Fruit fly (Drosophila melanogaster): ENCODE data around the gene CG13461.

CG13461 gene

DNA sequence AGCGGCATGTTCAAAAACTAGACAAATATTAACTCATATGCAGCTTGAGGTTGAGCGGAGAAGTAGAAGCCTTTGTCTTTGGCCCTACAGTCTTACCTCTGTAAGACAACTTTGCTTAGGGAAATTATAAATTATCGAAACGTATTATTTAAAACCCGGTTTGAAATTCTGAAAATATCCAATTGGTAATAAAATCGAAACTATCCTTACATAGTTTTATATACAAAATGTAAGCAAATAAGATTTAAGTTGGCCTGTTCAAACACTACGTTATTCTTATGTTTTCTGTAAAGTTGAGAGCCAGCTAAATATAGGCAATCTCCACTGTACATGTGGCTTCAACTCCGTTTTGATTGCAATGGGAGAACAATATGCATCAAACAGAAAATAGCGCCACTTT, 39.0 kb downstream of the CG13461 start (continued):
- TF ChIP-seq pdm3 (GFP tag; optimal IDR thresholded peaks at IDR 0.05) (peak; percentile 39), salr (GFP tag; optimal IDR thresholded peaks at IDR 0.05) (peak in 1 of 2 experiments; percentile 31), CG8319 (GFP tag; optimal IDR thresholded peaks at IDR 0.05) (no peak), Eip78C (GFP tag) (peak; percentile 75), CG10669 (GFP tag; optimal IDR thresholded peaks at IDR 0.05) (peak; percentile 61), CG6163 (GFP tag; IDR thresholded peaks at IDR 0.05) (no peak), CG15336 (GFP tag; IDR thresholded peaks at IDR 0.05) (peak; percentile 26; the same call in 1 of the 2 replicates), CG11902 (GFP tag; optimal IDR thresholded peaks at IDR 0.05) (no peak), Eip93F (GFP tag; optimal IDR thresholded peaks at IDR 0.05) (no peak), CG34406 (GFP tag; optimal IDR thresholded peaks at IDR 0.05) (peak; percentile 8), CG31627 (GFP tag; optimal IDR thresholded peaks at IDR 0.05) (no peak), CG3032 (tag; optimal IDR thresholded peaks at IDR 0.05) (peak; percentile 64), dac (GFP tag; optimal IDR thresholded peaks at IDR 0.05) (no peak), CG7368 (GFP tag; optimal IDR thresholded peaks at IDR 0.05) (peak; percentile 6), Ets21C (GFP tag; optimal IDR thresholded peaks at IDR 0.05) (no peak), Gug (GFP tag; IDR thresholded peaks at IDR 0.05) (no peak), Hr4 (GFP tag; optimal IDR thresholded peaks at IDR 0.05) (peak; percentile 41), achi (GFP tag; optimal IDR thresholded peaks at IDR 0.05) (peak; percentile 42), Blimp-1 (GFP tag; optimal IDR thresholded peaks at IDR 0.05) (no peak), spab (GFP tag; optimal IDR thresholded peaks at IDR 0.05) (peak; percentile 24)

DNA sequence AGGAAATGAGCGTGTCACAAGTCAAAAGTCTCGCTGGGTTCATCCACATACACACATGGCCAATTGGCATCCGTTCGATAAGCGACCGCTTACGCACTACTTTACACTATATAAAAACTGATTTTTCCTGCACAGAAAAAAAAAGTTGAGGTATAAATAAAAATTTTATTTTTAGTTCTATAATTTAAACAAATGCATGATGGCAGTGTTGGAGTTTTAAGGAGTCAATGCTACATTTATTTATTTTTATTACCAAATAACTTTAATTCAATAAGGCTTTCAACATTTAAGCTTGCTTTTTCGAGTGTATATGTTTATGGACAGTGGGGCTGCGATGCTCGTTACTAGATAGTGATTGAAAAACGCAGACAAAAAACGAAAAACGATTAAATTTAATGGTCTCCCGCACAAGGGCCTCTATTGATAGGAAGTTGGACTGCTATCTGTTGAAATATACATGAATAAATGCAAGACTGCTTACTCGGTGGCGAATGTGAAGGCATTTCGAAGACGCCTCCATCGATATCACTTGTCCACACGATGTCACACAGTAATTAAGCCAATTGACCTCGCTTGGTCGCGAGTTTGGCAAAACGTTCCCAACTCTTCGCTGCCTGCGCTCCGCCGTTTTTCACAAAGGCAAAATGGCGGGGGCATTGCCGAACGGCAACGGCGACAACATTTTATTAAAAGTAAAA, 40.5 kb downstream of the CG13461 start:
- TF ChIP-seq eg (GFP tag; IDR thresholded peaks at IDR 0.05) (peak; percentile 85), CG16779 (tag; optimal IDR thresholded peaks at IDR 0.05) (peak; percentile 64), CG7368 (GFP tag; optimal IDR thresholded peaks at IDR 0.05) (peak; percentile 51), vri (GFP tag; optimal IDR thresholded peaks at IDR 0.05) (no peak), salr (GFP tag; optimal IDR thresholded peaks at IDR 0.05) (peak; percentile 44 to 72), CG11294 (GFP tag; IDR thresholded peaks at IDR 0.05) (peak; percentile 44; the same call in 1 of the 2 replicates), Blimp-1 (GFP tag; optimal IDR thresholded peaks at IDR 0.05) (no peak), CG34406 (GFP tag; optimal IDR thresholded peaks at IDR 0.05) (peak; percentile 76), CG32006 (GFP tag; optimal IDR thresholded peaks at IDR 0.05) (peak; percentile 83), Hr4 (GFP tag; optimal IDR thresholded peaks at IDR 0.05) (peak; percentile 86), CG6808 (GFP tag; optimal IDR thresholded peaks at IDR 0.05) (peak; percentile 76), CG3032 (tag; optimal IDR thresholded peaks at IDR 0.05) (peak; percentile 82), fd59A (GFP tag; optimal IDR thresholded peaks at IDR 0.05) (peak; percentile 54), dac (GFP tag; optimal IDR thresholded peaks at IDR 0.05) (no peak), CG6792 (GFP tag; optimal IDR thresholded peaks at IDR 0.05) (peak; percentile 64), Eip78C (GFP tag) (peak; percentile 94), Hr39 (GFP tag; optimal IDR thresholded peaks at IDR 0.05) (peak; percentile 34), CG15336 (GFP tag; IDR thresholded peaks at IDR 0.05) (peak; percentile 87), CG4318 (GFP tag; optimal IDR thresholded peaks at IDR 0.05) (peak; percentile 38), Sox15 (GFP tag; optimal IDR thresholded peaks at IDR 0.05) (peak; percentile 41), CG31627 (GFP tag; optimal IDR thresholded peaks at IDR 0.05) (peak; percentile 38), Lpt (GFP tag; optimal IDR thresholded peaks at IDR 0.05) (peak; percentile 63), acj6 (GFP tag; optimal IDR thresholded peaks at IDR 0.05) (peak; percentile 78), Eip75B (GFP tag; optimal IDR thresholded peaks at IDR 0.05) (peak; percentile 80), OdsH (GFP tag; optimal IDR thresholded peaks at IDR 0.05) (peak; percentile 82), Ets21C (GFP tag; optimal IDR thresholded peaks at IDR 0.05) (peak; percentile 25), CG6854 (GFP tag; optimal IDR thresholded peaks at IDR 0.05) (no peak), net (GFP tag; optimal IDR thresholded peaks at IDR 0.05) (peak; percentile 77), achi (GFP tag; optimal IDR thresholded peaks at IDR 0.05) (peak; percentile 78), CG8119 (GFP tag; IDR thresholded peaks at IDR 0.05) (peak; percentile 87), spab (GFP tag; optimal IDR thresholded peaks at IDR 0.05) (peak; percentile 75), cyc (GFP tag; optimal IDR thresholded peaks at IDR 0.05) (peak; percentile 20), CG11762 (GFP tag; optimal IDR thresholded peaks at IDR 0.05; ENCODE audit: insufficient read depth) (peak; percentile 54), esn (GFP tag; optimal IDR thresholded peaks at IDR 0.05) (peak; percentile 71), lz (GFP tag; optimal IDR thresholded peaks at IDR 0.05) (peak; percentile 55), Gug (GFP tag; IDR thresholded peaks at IDR 0.05) (peak; percentile 81), Hr38 (GFP tag; optimal IDR thresholded peaks at IDR 0.05) (no peak), CG6163 (GFP tag; IDR thresholded peaks at IDR 0.05) (peak; percentile 87), dsx (GFP tag; optimal IDR thresholded peaks at IDR 0.05; ENCODE audit: poor library complexity, severe bottlenecking) (peak; percentile 83), Ets96B (tag; optimal IDR thresholded peaks at IDR 0.05) (peak; percentile 88), CG9139 (GFP tag; optimal IDR thresholded peaks at IDR 0.05) (peak; percentile 42)
